Fruit fly (Drosophila melanogaster) Kc167 (cell line): Measurements from ENCODE around the gene Nelf-E.

ENCODE experiments used
- h ChIP-seq: fragments of >200 bp; optimal IDR thresholded peaks from 3 replicates; lab custom pipeline; 2018; ENCODE audit warnings: missing external identifiers
- insv ChIP-seq: fragments of >200 bp; optimal IDR thresholded peaks from 3 replicates; lab custom pipeline; 2018; ENCODE audit warnings: missing external identifiers
- psq ChIP-seq: fragments of >200 bp; optimal IDR thresholded peaks from 2 replicates; lab custom pipeline; 2017; ENCODE audit warnings: missing external identifiers

DNA sequence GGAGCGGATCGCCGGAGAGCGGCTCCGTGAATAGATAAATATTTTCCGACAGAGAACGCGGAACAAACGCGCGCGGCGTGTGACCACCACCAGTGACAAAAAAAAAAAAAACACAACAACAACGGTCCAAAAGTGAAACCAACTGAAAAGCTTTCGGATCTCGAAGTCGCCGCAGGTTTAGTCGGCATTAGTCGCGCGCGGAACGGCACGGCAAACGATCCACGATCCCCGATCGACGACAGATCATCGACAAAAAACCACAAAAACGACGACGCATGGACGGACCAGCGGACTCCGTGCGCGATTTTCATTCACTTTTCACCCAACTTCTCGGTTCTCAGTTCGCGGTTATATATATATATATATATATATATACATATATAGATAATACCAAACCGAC lies 22.2 kb downstream of the Nelf-E start:
- no peak for TF ChIP-seq insv (lab: Kevin White, UChicago)
- TF ChIP-seq h, result no peak
- TF ChIP-seq psq, result no peak
